Fruit fly (Drosophila melanogaster): ENCODE data around the gene Tpr2.

- TF ChIP-seq CTCF (optimal IDR thresholded peaks at IDR 0.05), result no peak
- no peak for TF ChIP-seq CG8478 (optimal IDR thresholded peaks at IDR 0.05)
These were observed 46.8 kb downstream of the Tpr2 start for dm6 chr2L:16538134-16538533.
